Worm (Caenorhabditis elegans) whole organism, L3 larva: ENCODE results near the gene spp-26.

Source experiments
- R02D3.7 ChIP-seq: fragments of 150-350 bp; optimal IDR thresholded peaks from 2 replicates; lab custom pipeline; 2014; ENCODE audit warnings: missing biosample characterization, missing genetic modification characterization
- aly-2 ChIP-seq: fragments of 150-350 bp; optimal IDR thresholded peaks from 2 replicates; lab custom pipeline; 2014; ENCODE audit warnings: missing biosample characterization, missing genetic modification characterization
- ama-1 ChIP-seq: fragments of 150-350 bp; optimal IDR thresholded peaks from 2 replicates; lab custom pipeline; 2018
- ceh-28 ChIP-seq: fragments of 150-350 bp; optimal IDR thresholded peaks from 2 replicates; lab custom pipeline; 2014; ENCODE audit warnings: missing biosample characterization, missing genetic modification reagents, missing genetic modification characterization
- ceh-9 ChIP-seq: sonication (generic microtip); optimal IDR thresholded peaks from 2 replicates; lab custom pipeline; 2018; ENCODE audit warnings: missing biosample characterization, missing genetic modification characterization
- egl-5 ChIP-seq: fragments of 150-350 bp; optimal IDR thresholded peaks from 2 replicates; lab custom pipeline; 2017; ENCODE audit warnings: missing biosample characterization, missing genetic modification reagents, missing genetic modification characterization, inconsistent platforms
- elt-1 ChIP-seq: fragments of 150-350 bp; optimal IDR thresholded peaks from 2 replicates; lab custom pipeline; 2014; ENCODE audit warnings: missing biosample characterization, missing genetic modification characterization
- elt-2 ChIP-seq: sonication (generic microtip); optimal IDR thresholded peaks from 2 replicates; lab custom pipeline; 2016; ENCODE audit warnings: missing genetic modification reagents, mild to moderate bottlenecking, missing genetic modification characterization, missing compliant biosample characterization
- elt-3 ChIP-seq, 3 experiments: fragments of 150-350 bp in 1 of 3; sonication (generic microtip) in 2 of 3; optimal IDR thresholded peaks; 2 replicates in 2 of 3; 4 replicates in 1 of 3; lab custom pipeline; 2014 to 2017; ENCODE audit warnings: missing biosample characterization in 3 of 3, missing genetic modification characterization in 3 of 3
- fkh-10 ChIP-seq: sonication (generic microtip); optimal IDR thresholded peaks from 2 replicates; lab custom pipeline; 2017; ENCODE audit warnings: missing biosample characterization, missing genetic modification reagents, missing genetic modification characterization
- fos-1 ChIP-seq: fragments of 150-350 bp; optimal IDR thresholded peaks from 2 replicates; lab custom pipeline; 2014; ENCODE audit warnings: missing biosample characterization, missing genetic modification characterization
- hmg-11 ChIP-seq: sonication (generic microtip); optimal IDR thresholded peaks from 2 replicates; lab custom pipeline; 2016; ENCODE audit warnings: missing genetic modification characterization, missing compliant biosample characterization
- lin-39 ChIP-seq: fragments of 150-350 bp; optimal IDR thresholded peaks from 2 replicates; lab custom pipeline; 2018; ENCODE audit warnings: missing biosample characterization, missing genetic modification reagents, missing genetic modification characterization
- lsy-12 ChIP-seq: sonication (generic microtip); optimal IDR thresholded peaks from 2 replicates; lab custom pipeline; 2016; ENCODE audit warnings: mild to moderate bottlenecking, missing genetic modification characterization, missing compliant biosample characterization
- mdl-1 ChIP-seq: fragments of 150-350 bp; optimal IDR thresholded peaks from 2 replicates; lab custom pipeline; 2014; ENCODE audit warnings: missing biosample characterization, missing genetic modification characterization
- nfya-1 ChIP-seq: sonication (generic microtip); optimal IDR thresholded peaks from 2 replicates; lab custom pipeline; 2017; ENCODE audit warnings: missing genetic modification characterization, mild to moderate bottlenecking, missing compliant biosample characterization, antibody characterized with exemption, moderate library complexity; ENCODE audit not compliant: insufficient read depth
- nhr-11 ChIP-seq: fragments of 150-350 bp; optimal IDR thresholded peaks from 2 replicates; lab custom pipeline; 2014; ENCODE audit warnings: missing biosample characterization, missing genetic modification characterization
- nhr-23 ChIP-seq: fragments of 150-350 bp; optimal IDR thresholded peaks from 2 replicates; lab custom pipeline; 2014; ENCODE audit warnings: missing biosample characterization, missing genetic modification reagents, missing genetic modification characterization
- nhr-25 ChIP-seq: sonication (generic microtip); optimal IDR thresholded peaks from 2 replicates; lab custom pipeline; 2017; ENCODE audit warnings: missing biosample characterization, missing genetic modification characterization
- nhr-43 ChIP-seq: sonication (generic microtip); optimal IDR thresholded peaks from 2 replicates; lab custom pipeline; 2016; ENCODE audit warnings: mild to moderate bottlenecking, missing genetic modification characterization, missing compliant biosample characterization; ENCODE audit not compliant: poor library complexity, severe bottlenecking
- nhr-67 ChIP-seq: fragments of 150-350 bp; optimal IDR thresholded peaks from 2 replicates; lab custom pipeline; 2014; ENCODE audit warnings: missing biosample characterization, missing genetic modification characterization
- nhr-77 ChIP-seq: fragments of 150-350 bp; optimal IDR thresholded peaks from 2 replicates; lab custom pipeline; 2014; ENCODE audit warnings: missing biosample characterization, missing genetic modification characterization
- pha-4 ChIP-seq: fragments of 150-350 bp; optimal IDR thresholded peaks from 2 replicates; lab custom pipeline; 2014; ENCODE audit warnings: missing biosample characterization, missing genetic modification reagents, missing genetic modification characterization
- tbx-2 ChIP-seq: sonication (generic microtip); optimal IDR thresholded peaks from 2 replicates; lab custom pipeline; 2016; ENCODE audit warnings: mild to moderate bottlenecking, missing genetic modification characterization, missing compliant biosample characterization
- unc-62 ChIP-seq: fragments of 150-350 bp; sonication (generic microtip); optimal IDR thresholded peaks from 4 replicates; lab custom pipeline; 2014; ENCODE audit warnings: missing biosample characterization, missing genetic modification reagents, missing genetic modification characterization
- ztf-4 ChIP-seq: fragments of 150-350 bp; optimal IDR thresholded peaks from 2 replicates; lab custom pipeline; 2014; ENCODE audit warnings: missing biosample characterization, missing genetic modification characterization

spp-26 gene

ce11 chrV:6548309-6548708, 10.7 kb downstream of the spp-26 start:
- TF ChIP-seq fos-1 (tag; lab: Kevin White, UChicago) (no peak), elt-2 (tag; lab: Kevin White, UChicago) (no peak), fkh-10 (GFP tag; lab: Kevin White, UChicago) (no peak), ztf-4 (tag; lab: Kevin White, UChicago) (no peak), elt-1 (tag; lab: Kevin White, UChicago) (no peak), nhr-11 (no peak), ceh-28 (tag; lab: Kevin White, UChicago) (no peak), egl-5 (tag; lab: Kevin White, UChicago) (no peak), nhr-67 (no peak)

ce11 chrV:6546450-6547171, 12.4 kb downstream of the spp-26 start, which contains the start of gene dre-1:
TSS of gene dre-1 (minus strand) at chrV:6546500.
- no peak for TF ChIP-seq ceh-9 (tag; lab: Kevin White, UChicago)
- TF ChIP-seq nfya-1 (tag; lab: Kevin White, UChicago), result no peak
- peak; percentile 3 for TF ChIP-seq pha-4 (tag; lab: Kevin White, UChicago)
- peak; percentile 67 for TF ChIP-seq elt-2 (tag; lab: Kevin White, UChicago)
- TF ChIP-seq egl-5 (tag; lab: Kevin White, UChicago), result no peak
- TF ChIP-seq fkh-10 (GFP tag; lab: Kevin White, UChicago), result no peak

ce11 chrV:6544999-6545398, 14.0 kb downstream of the spp-26 start:
- TF ChIP-seq nhr-25 (tag; lab: Kevin White, UChicago), result peak; percentile 41
- peak; percentile 6 for TF ChIP-seq nhr-23
- TF ChIP-seq tbx-2 (tag; lab: Kevin White, UChicago), result no peak
- TF ChIP-seq lsy-12 (tag; lab: Kevin White, UChicago), result peak; percentile 9

ce11 chrV:6541875-6542274, 17.1 kb downstream of the spp-26 start:
- TF ChIP-seq R02D3.7 (no peak), nhr-43 (tag; lab: Kevin White, UChicago) (peak; percentile 51), aly-2 (tag; lab: Kevin White, UChicago) (no peak), nhr-23 (peak; percentile 84), mdl-1 (no peak), ama-1 (lab: Kevin White, UChicago) (peak; percentile 14), elt-1 (tag; lab: Kevin White, UChicago) (no peak), nhr-25 (tag; lab: Kevin White, UChicago) (peak; percentile 65), unc-62 (GFP tag; lab: Kevin White, UChicago) (no peak)

ce11 chrV:6538323-6538722, 20.7 kb downstream of the spp-26 start:
- TF ChIP-seq nhr-77 (tag; lab: Kevin White, UChicago) (no peak), pha-4 (tag; lab: Kevin White, UChicago) (peak; percentile 42), nhr-23 (peak; percentile 3), lin-39 (tag; lab: Kevin White, UChicago) (peak; percentile 53), ama-1 (lab: Kevin White, UChicago) (peak; percentile 38), hmg-11 (tag; lab: Kevin White, UChicago) (peak; percentile 68), elt-3 (tag; optimal IDR thresholded peaks at IDR 0.05; lab: Kevin White, UChicago) (no peak), elt-2 (tag; lab: Kevin White, UChicago) (no peak), nfya-1 (tag; lab: Kevin White, UChicago) (peak; percentile 40), elt-1 (tag; lab: Kevin White, UChicago) (no peak)

- TF ChIP-seq nhr-77 (tag; lab: Kevin White, UChicago) (no peak), pha-4 (tag; lab: Kevin White, UChicago) (peak; percentile 90), nhr-67 (no peak), ceh-28 (tag; lab: Kevin White, UChicago) (peak; percentile 3), nfya-1 (tag; lab: Kevin White, UChicago) (no peak), unc-62 (GFP tag; lab: Kevin White, UChicago) (no peak), hmg-11 (tag; lab: Kevin White, UChicago) (no peak)
Measured at ce11 chrV:6533030-6533429, 26.0 kb downstream of the spp-26 start, which contains the start of gene hpo-26. TSS of gene hpo-26 (minus strand) at chrV:6533060.
